Worm (Caenorhabditis elegans): ENCODE data around the gene srh-239.

- TF ChIP-seq nfya-2 (GFP tag; IDR thresholded peaks at IDR 0.05) (no peak), ceh-91 (GFP tag; IDR thresholded peaks at IDR 0.05) (no peak), hlh-26 (GFP tag; conservative IDR thresholded peaks at IDR 0.05) (no peak)
Measured at ce11 chrV:15404859-15405258, 40.7 kb upstream of the srh-239 start, which contains the start of gene srh-258.

All from whole organism, young adult.